Worm (Caenorhabditis elegans): ENCODE data around the gene mtr-4.

mtr-4 gene

DNA sequence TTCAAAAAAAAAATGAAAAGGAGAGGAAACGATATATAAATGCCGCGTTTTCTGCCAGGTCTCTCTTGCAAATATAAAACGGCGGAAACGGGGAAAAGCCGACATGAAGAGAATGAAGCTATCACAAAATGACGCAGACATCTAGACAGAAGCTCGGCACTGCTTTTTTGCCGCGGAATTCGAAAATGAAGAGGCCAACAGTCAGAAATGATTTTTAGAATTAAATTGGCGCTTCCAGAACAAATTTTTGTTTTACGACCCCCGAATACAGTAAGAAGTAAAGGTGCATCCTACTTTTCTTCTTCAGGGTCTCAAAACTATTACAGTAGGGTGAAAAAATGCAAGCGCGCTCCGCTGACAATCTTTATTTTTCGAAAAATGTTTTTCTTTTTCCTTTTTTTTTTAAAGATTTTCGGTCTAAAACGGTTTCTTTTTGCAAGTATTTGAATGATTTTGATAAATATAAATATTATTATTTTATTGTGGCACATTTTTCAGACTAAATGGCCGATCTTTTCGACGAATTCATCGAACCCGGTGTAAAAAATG is at the start of gene mtr-4 (continued):
- TF ChIP-seq F39B2.1 (GFP tag; IDR thresholded peaks at IDR 0.05): no peak
- 0 out of 2 replicates have a peak, but pooled peaks have one; percentile 34 for TF ChIP-seq B0336.3 (GFP tag; IDR thresholded peaks at IDR 0.05)
- TF ChIP-seq lin-54 (GFP tag; optimal IDR thresholded peaks at IDR 0.05): peak; percentile 62
- peak; percentile 43 for TF ChIP-seq ceh-100 (GFP tag; IDR thresholded peaks at IDR 0.05)
- no peak for TF ChIP-seq let-607 (tag; optimal IDR thresholded peaks at IDR 0.05)
- TF ChIP-seq Y95B8A.8 (GFP tag; IDR thresholded peaks at IDR 0.05): 0 out of 2 replicates have a peak, but pooled peaks have one; percentile 74
- peak; percentile 30 for TF ChIP-seq tbp1 (GFP tag; optimal IDR thresholded peaks at IDR 0.05)
- no peak for TF ChIP-seq bed-1 (GFP tag; IDR thresholded peaks at IDR 0.05)
- no peak for TF ChIP-seq nhr-90 (tag; optimal IDR thresholded peaks at IDR 0.05)
- no peak for TF ChIP-seq let-526 (GFP tag; IDR thresholded peaks at IDR 0.05)
- peak; percentile 96 for TF ChIP-seq madf-6 (GFP tag; IDR thresholded peaks at IDR 0.05)
- TF ChIP-seq chd-7 (tag; optimal IDR thresholded peaks at IDR 0.05): no peak
- peak; percentile 64; the same call in 1 of the 2 replicates for TF ChIP-seq madf-3 (GFP tag; IDR thresholded peaks at IDR 0.05)
- no peak for TF ChIP-seq nfyb-1 (GFP tag; IDR thresholded peaks at IDR 0.05)
- TF ChIP-seq Y56A3A.18 (GFP tag; IDR thresholded peaks at IDR 0.05): no peak
- no peak for TF ChIP-seq sptf-2 (GFP tag; optimal IDR thresholded peaks at IDR 0.05)
- peak; percentile 8 for TF ChIP-seq snpc-1.3 (tag; optimal IDR thresholded peaks at IDR 0.05; ENCODE audit: insufficient read depth)
- TF ChIP-seq D2030.7 (GFP tag; IDR thresholded peaks at IDR 0.05): peak; percentile 85
- no peak for TF ChIP-seq ztf-25 (GFP tag; IDR thresholded peaks at IDR 0.05)
- no peak for TF ChIP-seq lin-35 (GFP tag; optimal IDR thresholded peaks at IDR 0.05)
- peak; percentile 91 for TF ChIP-seq mcd-1 (GFP tag; IDR thresholded peaks at IDR 0.05)
- TF ChIP-seq dox-1 (GFP tag; IDR thresholded peaks at IDR 0.05): peak; percentile 77; the same call in 1 of the 2 replicates
- peak; percentile 93 for TF ChIP-seq xnd-1 (tag; optimal IDR thresholded peaks at IDR 0.05)
- no peak for TF ChIP-seq gei-17 (GFP tag; optimal IDR thresholded peaks at IDR 0.05)
- peak; percentile 40 for TF ChIP-seq attf-3 (GFP tag; conservative IDR thresholded peaks at IDR 0.05)
- TF ChIP-seq attf-6 (GFP tag; IDR thresholded peaks at IDR 0.05): 0 out of 2 replicates have a peak, but pooled peaks have one; percentile 17
- TF ChIP-seq tlf-1 (GFP tag; optimal IDR thresholded peaks at IDR 0.05): no peak
- TF ChIP-seq akir-1 (GFP tag; optimal IDR thresholded peaks at IDR 0.05): no peak
- no peak for TF ChIP-seq mxl-1 (tag; optimal IDR thresholded peaks at IDR 0.05)
- peak; percentile 34 for TF ChIP-seq athp-1 (tag; optimal IDR thresholded peaks at IDR 0.05)
- no peak for TF ChIP-seq egl-44 (GFP tag; IDR thresholded peaks at IDR 0.05)
- TF ChIP-seq aptf-2 (GFP tag; conservative IDR thresholded peaks at IDR 0.05): no peak
- TF ChIP-seq nfya-2 (GFP tag; IDR thresholded peaks at IDR 0.05): no peak
- no peak for TF ChIP-seq B0019.2 (GFP tag; conservative IDR thresholded peaks at IDR 0.05)
- TF ChIP-seq hrde-1 (tag; optimal IDR thresholded peaks at IDR 0.05; ENCODE audit: borderline replicate concordance): no peak
- TF ChIP-seq F49E8.2 (tag; optimal IDR thresholded peaks at IDR 0.05; ENCODE audit: insufficient read depth): peak; percentile 47
- no peak for TF ChIP-seq cebp-1 (GFP tag; IDR thresholded peaks at IDR 0.05)
- TF ChIP-seq cebp-1 (tag; optimal IDR thresholded peaks at IDR 0.05): no peak
- no peak for TF ChIP-seq Y53G8AR.9 (GFP tag; conservative IDR thresholded peaks at IDR 0.05)
- peak; percentile 90 for TF ChIP-seq madf-8 (GFP tag; conservative IDR thresholded peaks at IDR 0.05)
- no peak for TF ChIP-seq ceh-27 (GFP tag; optimal IDR thresholded peaks at IDR 0.05)
- no peak for TF ChIP-seq mel-28 (tag; optimal IDR thresholded peaks at IDR 0.05; ENCODE audit: borderline replicate concordance)
- peak; percentile 53; the same call in 1 of the 2 replicates for TF ChIP-seq pbrm-1 (GFP tag; IDR thresholded peaks at IDR 0.05)
- TF ChIP-seq lag-1 (GFP tag; IDR thresholded peaks at IDR 0.05): no peak
- peak; percentile 71 for TF ChIP-seq attf-5 (GFP tag; optimal IDR thresholded peaks at IDR 0.05)
- peak; percentile 45 for TF ChIP-seq dpl-1 (GFP tag; optimal IDR thresholded peaks at IDR 0.05)
- no peak for TF ChIP-seq fkh-3 (tag; optimal IDR thresholded peaks at IDR 0.05)
